Worm (Caenorhabditis elegans) whole organism, L2 larva: ENCODE measurements around the gene F32D1.8.
A peak's percentile ranks its signal among the peaks of the same experiment; 100 is the strongest.

Experiments
- C34F6.9 ChIP-seq: fragments of 150-350 bp; optimal IDR thresholded peaks from 2 replicates; lab custom pipeline; 2014; ENCODE audit warnings: missing biosample characterization, missing genetic modification characterization
- F13H6.1 ChIP-seq: sonication (generic microtip); optimal IDR thresholded peaks from 2 replicates; lab custom pipeline; 2016; ENCODE audit warnings: missing genetic modification characterization, missing compliant biosample characterization
- R02D3.7 ChIP-seq: fragments of 150-350 bp; optimal IDR thresholded peaks from 2 replicates; lab custom pipeline; 2014; ENCODE audit warnings: missing biosample characterization, missing genetic modification characterization
- Y55F3AM.14 ChIP-seq: fragments of 200-800 bp; sonication (Bioruptor generic); optimal IDR thresholded peaks from 2 replicates; lab custom pipeline; 2018; ENCODE audit warnings: mild to moderate bottlenecking, missing genetic modification characterization, missing compliant biosample characterization
- ZK546.5 ChIP-seq: sonication (generic microtip); optimal IDR thresholded peaks from 2 replicates; lab custom pipeline; 2017; ENCODE audit warnings: missing biosample characterization, missing genetic modification characterization
- alr-1 ChIP-seq: fragments of 150-350 bp; optimal IDR thresholded peaks from 2 replicates; lab custom pipeline; 2014; ENCODE audit warnings: missing biosample characterization, missing genetic modification characterization
- aly-2 ChIP-seq: fragments of 150-350 bp; optimal IDR thresholded peaks from 2 replicates; lab custom pipeline; 2014; ENCODE audit warnings: missing biosample characterization, missing genetic modification characterization
- ama-1 ChIP-seq: fragments of 150-350 bp; optimal IDR thresholded peaks from 2 replicates; lab custom pipeline; 2018; ENCODE audit warnings: inconsistent platforms
- blmp-1 ChIP-seq: sonication (generic microtip); optimal IDR thresholded peaks from 2 replicates; lab custom pipeline; 2017; ENCODE audit warnings: missing genetic modification characterization, mild to moderate bottlenecking, missing compliant biosample characterization, antibody characterized with exemption, moderate library complexity; ENCODE audit not compliant: insufficient read depth
- ceh-16 ChIP-seq: fragments of 150-350 bp; optimal IDR thresholded peaks from 2 replicates; lab custom pipeline; 2014; ENCODE audit warnings: missing biosample characterization, missing genetic modification characterization
- ceh-82 ChIP-seq: fragments of 150-350 bp; optimal IDR thresholded peaks from 2 replicates; lab custom pipeline; 2014; ENCODE audit warnings: missing biosample characterization, missing genetic modification characterization
- crh-2 ChIP-seq: sonication (generic microtip); optimal IDR thresholded peaks from 2 replicates; lab custom pipeline; 2017; ENCODE audit warnings: missing biosample characterization, missing genetic modification characterization
- dmd-4 ChIP-seq: sonication (generic microtip); optimal IDR thresholded peaks from 2 replicates; lab custom pipeline; 2017; ENCODE audit warnings: missing biosample characterization, missing genetic modification characterization
- egl-27 ChIP-seq: sonication (generic microtip); optimal IDR thresholded peaks from 3 replicates; lab custom pipeline; 2017; ENCODE audit warnings: missing biosample characterization, missing genetic modification reagents, missing genetic modification characterization
- elt-1 ChIP-seq: fragments of 150-350 bp; optimal IDR thresholded peaks from 2 replicates; lab custom pipeline; 2014; ENCODE audit warnings: missing biosample characterization, missing genetic modification characterization
- elt-3 ChIP-seq: sonication (generic microtip); optimal IDR thresholded peaks from 2 replicates; lab custom pipeline; 2017; ENCODE audit warnings: missing biosample characterization, missing genetic modification characterization
- fos-1 ChIP-seq: fragments of 150-350 bp; optimal IDR thresholded peaks from 2 replicates; lab custom pipeline; 2014; ENCODE audit warnings: missing biosample characterization, missing genetic modification characterization
- gmeb-1 ChIP-seq: fragments of 150-350 bp; optimal IDR thresholded peaks from 2 replicates; lab custom pipeline; 2014; ENCODE audit warnings: missing biosample characterization, missing genetic modification characterization
- lin-11 ChIP-seq: fragments of 150-350 bp; sonication (generic microtip); optimal IDR thresholded peaks from 2 replicates; lab custom pipeline; 2014; ENCODE audit warnings: missing biosample characterization, missing genetic modification characterization, inconsistent platforms, mixed read lengths
- lin-13 ChIP-seq: fragments of 150-350 bp; optimal IDR thresholded peaks from 2 replicates; lab custom pipeline; 2014; ENCODE audit warnings: missing biosample characterization, missing genetic modification reagents, missing genetic modification characterization
- lin-39 ChIP-seq: fragments of 150-350 bp; optimal IDR thresholded peaks from 2 replicates; lab custom pipeline; 2014; ENCODE audit warnings: missing biosample characterization, missing genetic modification reagents, missing genetic modification characterization
- lsy-2 ChIP-seq, 2 experiments: fragments of 150-350 bp in 1 of 2; sonication (generic microtip) in 1 of 2; optimal IDR thresholded peaks; 2 replicates each; lab custom pipeline; 2014 to 2017; ENCODE audit warnings: missing biosample characterization in 2 of 2, missing genetic modification characterization in 2 of 2
- mab-5 ChIP-seq: fragments of 150-350 bp; optimal IDR thresholded peaks from 2 replicates; lab custom pipeline; 2014; ENCODE audit warnings: missing biosample characterization, missing genetic modification characterization
- mbf-1 ChIP-seq: sonication (generic microtip); optimal IDR thresholded peaks from 2 replicates; lab custom pipeline; 2017; ENCODE audit warnings: missing biosample characterization, missing genetic modification characterization
- mdl-1 ChIP-seq, 2 experiments: fragments of 150-350 bp in 1 of 2; sonication (generic microtip) in 1 of 2; optimal IDR thresholded peaks; 2 replicates each; lab custom pipeline; 2017; ENCODE audit warnings: missing biosample characterization in 2 of 2, missing genetic modification characterization in 2 of 2
- nhr-10 ChIP-seq: sonication (generic microtip); optimal IDR thresholded peaks from 2 replicates; lab custom pipeline; 2017; ENCODE audit warnings: missing biosample characterization, missing genetic modification characterization
- nhr-11 ChIP-seq: fragments of 150-350 bp; optimal IDR thresholded peaks from 2 replicates; lab custom pipeline; 2014; ENCODE audit warnings: missing biosample characterization, missing genetic modification characterization
- nhr-12 ChIP-seq: fragments of 150-350 bp; optimal IDR thresholded peaks from 2 replicates; lab custom pipeline; 2014; ENCODE audit warnings: missing biosample characterization, missing genetic modification characterization
- nhr-129 ChIP-seq: fragments of 150-350 bp; optimal IDR thresholded peaks from 2 replicates; lab custom pipeline; 2014; ENCODE audit warnings: missing biosample characterization, missing genetic modification characterization
- nhr-21 ChIP-seq: fragments of 150-350 bp; optimal IDR thresholded peaks from 2 replicates; lab custom pipeline; 2014; ENCODE audit warnings: missing biosample characterization, missing genetic modification characterization
- nhr-23 ChIP-seq: fragments of 150-350 bp; optimal IDR thresholded peaks from 2 replicates; lab custom pipeline; 2014; ENCODE audit warnings: missing biosample characterization, missing genetic modification reagents, missing genetic modification characterization
- nhr-237 ChIP-seq: fragments of 150-350 bp; optimal IDR thresholded peaks from 2 replicates; lab custom pipeline; 2014; ENCODE audit warnings: missing biosample characterization, missing genetic modification characterization
- nhr-25 ChIP-seq: fragments of 150-350 bp; sonication (generic microtip); optimal IDR thresholded peaks from 3 replicates; lab custom pipeline; 2014; ENCODE audit warnings: missing biosample characterization, missing genetic modification characterization
- nhr-6 ChIP-seq: fragments of 150-350 bp; optimal IDR thresholded peaks from 2 replicates; lab custom pipeline; 2014; ENCODE audit warnings: missing biosample characterization, missing genetic modification characterization
- nhr-77 ChIP-seq: fragments of 150-350 bp; optimal IDR thresholded peaks from 2 replicates; lab custom pipeline; 2014; ENCODE audit warnings: missing biosample characterization, missing genetic modification characterization
- peb-1 ChIP-seq: fragments of 150-350 bp; optimal IDR thresholded peaks from 2 replicates; lab custom pipeline; 2014; ENCODE audit warnings: missing biosample characterization, missing genetic modification characterization
- sem-4 ChIP-seq: fragments of 150-350 bp; optimal IDR thresholded peaks from 2 replicates; lab custom pipeline; 2014; ENCODE audit warnings: missing biosample characterization, missing genetic modification reagents, missing genetic modification characterization
- skn-1 ChIP-seq: sonication (generic microtip); optimal IDR thresholded peaks from 2 replicates; lab custom pipeline; 2017; ENCODE audit warnings: missing biosample characterization, missing genetic modification characterization
- sma-3 ChIP-seq: sonication (generic microtip); optimal IDR thresholded peaks from 2 replicates; lab custom pipeline; 2016; ENCODE audit warnings: missing genetic modification reagents, missing genetic modification characterization, missing compliant biosample characterization
- sma-9 ChIP-seq, 2 experiments: fragments of 150-350 bp in 1 of 2; sonication (generic microtip) in 1 of 2; optimal IDR thresholded peaks; 2 replicates each; lab custom pipeline; 2014 to 2016; ENCODE audit warnings: missing genetic modification characterization in 2 of 2, mild to moderate bottlenecking in 1 of 2, missing biosample characterization in 1 of 2, missing compliant biosample characterization in 1 of 2, missing genetic modification reagents in 1 of 2, moderate library complexity in 1 of 2
- snpc-4 ChIP-seq: fragments of 150-350 bp; optimal IDR thresholded peaks from 2 replicates; lab custom pipeline; 2014; ENCODE audit warnings: missing biosample characterization, missing genetic modification characterization
- unc-39 ChIP-seq: fragments of 150-350 bp; optimal IDR thresholded peaks from 2 replicates; lab custom pipeline; 2014; ENCODE audit warnings: missing biosample characterization, missing genetic modification characterization
- unc-55 ChIP-seq: fragments of 150-350 bp; sonication (generic microtip); optimal IDR thresholded peaks from 3 replicates; lab custom pipeline; 2014; ENCODE audit warnings: missing biosample characterization, missing genetic modification reagents, missing genetic modification characterization
- unc-62 ChIP-seq: fragments of 150-350 bp; optimal IDR thresholded peaks from 2 replicates; lab custom pipeline; 2014; ENCODE audit warnings: missing biosample characterization, missing genetic modification reagents, missing genetic modification characterization
- zag-1 ChIP-seq: fragments of 150-350 bp; optimal IDR thresholded peaks from 2 replicates; lab custom pipeline; 2014; ENCODE audit warnings: missing biosample characterization, missing genetic modification characterization
- ztf-1 ChIP-seq: fragments of 200-800 bp; sonication (Bioruptor generic); conservative IDR thresholded peaks from 2 replicates; pipeline ENCODE4 v1.3.6; 2022; ENCODE audit warnings: missing genetic modification characterization, missing compliant biosample characterization
- ztf-11 ChIP-seq: sonication (generic microtip); optimal IDR thresholded peaks from 2 replicates; lab custom pipeline; 2017; ENCODE audit warnings: missing biosample characterization, missing genetic modification characterization
- ztf-4 ChIP-seq: fragments of 150-350 bp; optimal IDR thresholded peaks from 2 replicates; lab custom pipeline; 2014; ENCODE audit warnings: missing biosample characterization, missing genetic modification characterization

The F32D1.8 gene

ce11 chrV:4360018-4360417 is 17.5 kb downstream of the F32D1.8 start:
- no peak for TF ChIP-seq ceh-82 (tag; lab: Kevin White, UChicago)
- no peak for TF ChIP-seq unc-39
- no peak for TF ChIP-seq elt-3 (tag; lab: Kevin White, UChicago)
- no peak for TF ChIP-seq R02D3.7 (tag; lab: Kevin White, UChicago)
- TF ChIP-seq Y55F3AM.14 (GFP tag; lab: Kevin White, UChicago): no peak
- TF ChIP-seq unc-55 (GFP tag; lab: Kevin White, UChicago): no peak
- no peak for TF ChIP-seq unc-62
- TF ChIP-seq mbf-1 (tag; lab: Kevin White, UChicago): no peak
- no peak for TF ChIP-seq nhr-23
- TF ChIP-seq, all 48 proteins: peak for 0

DNA sequence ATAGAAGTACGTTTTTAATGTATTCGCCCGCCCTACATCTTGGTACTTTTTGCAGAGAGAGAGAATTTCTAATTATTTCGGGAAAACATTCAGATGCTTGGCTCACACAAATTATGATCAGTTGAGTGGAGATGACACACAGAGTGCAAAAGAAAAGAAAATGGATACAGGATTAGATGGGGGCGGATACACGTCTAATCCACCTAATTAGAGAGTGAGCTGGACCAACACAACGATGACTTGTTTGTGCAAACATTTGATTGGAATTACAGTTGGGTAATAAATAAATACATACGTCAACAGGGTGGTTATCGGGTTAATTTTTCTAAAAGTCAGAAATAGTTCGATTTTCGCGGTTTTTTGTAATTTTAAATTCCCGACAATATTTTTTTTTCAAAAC is 18.4 kb downstream of the F32D1.8 start:
- TF ChIP-seq lin-39 (tag; lab: Kevin White, UChicago) (no peak), ama-1 (no peak), ZK546.5 (tag; lab: Kevin White, UChicago) (no peak), R02D3.7 (tag; lab: Kevin White, UChicago) (no peak), ztf-11 (tag; lab: Kevin White, UChicago) (no peak), snpc-4 (tag; lab: Kevin White, UChicago) (no peak), nhr-21 (tag; lab: Kevin White, UChicago) (no peak), unc-62 (no peak), nhr-10 (tag; lab: Kevin White, UChicago) (no peak), nhr-12 (no peak), unc-39 (no peak)

DNA sequence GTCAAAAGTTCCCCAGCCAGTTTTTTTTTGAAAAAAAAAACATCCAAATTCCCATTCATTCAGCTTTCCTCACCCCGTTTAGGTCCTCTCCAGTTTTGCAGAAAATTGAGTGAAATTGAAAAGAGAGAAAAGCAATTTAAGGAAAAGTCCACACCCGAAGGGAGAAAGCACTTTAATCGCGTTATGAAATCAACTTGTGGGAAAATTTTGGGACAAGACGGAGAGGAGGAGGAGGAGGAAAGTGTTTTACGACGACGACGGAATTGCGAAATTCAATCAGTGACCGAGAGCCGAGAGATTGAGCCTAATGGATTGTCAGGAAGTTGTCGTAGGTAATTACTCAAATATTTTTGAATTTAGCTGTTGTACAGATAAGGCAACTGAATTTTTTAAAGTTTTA is 20.2 kb downstream of the F32D1.8 start:
- no peak for TF ChIP-seq ama-1
- no peak for TF ChIP-seq peb-1
- no peak for TF ChIP-seq nhr-12
- TF ChIP-seq F13H6.1: no peak
- TF ChIP-seq unc-55 (GFP tag; lab: Kevin White, UChicago): no peak
- TF ChIP-seq nhr-21 (tag; lab: Kevin White, UChicago): no peak
- TF ChIP-seq crh-2 (tag; lab: Kevin White, UChicago): no peak
- TF ChIP-seq blmp-1 (tag; lab: Kevin White, UChicago): no peak
- peak; percentile 64 for TF ChIP-seq sem-4 (tag; lab: Kevin White, UChicago)
- no peak for TF ChIP-seq skn-1 (tag; lab: Kevin White, UChicago)
- no peak for TF ChIP-seq ceh-82 (tag; lab: Kevin White, UChicago)
- no peak for TF ChIP-seq unc-62
- no peak for TF ChIP-seq R02D3.7 (tag; lab: Kevin White, UChicago)
- TF ChIP-seq nhr-10 (tag; lab: Kevin White, UChicago): no peak
- TF ChIP-seq mab-5 (tag; lab: Kevin White, UChicago): no peak
- no peak for TF ChIP-seq lin-39 (tag; lab: Kevin White, UChicago)
- TF ChIP-seq nhr-25: no peak
- TF ChIP-seq nhr-237 (tag; lab: Kevin White, UChicago): no peak
- TF ChIP-seq nhr-23: no peak
- no peak for TF ChIP-seq ztf-1 (GFP tag; lab: Robert Waterston, UW)
- peak; percentile 12 for TF ChIP-seq egl-27 (tag; lab: Kevin White, UChicago)
- TF ChIP-seq Y55F3AM.14 (GFP tag; lab: Kevin White, UChicago): no peak
- no peak for TF ChIP-seq nhr-77 (tag; lab: Kevin White, UChicago)
- no peak for TF ChIP-seq ceh-16 (tag; lab: Kevin White, UChicago)
- no peak for TF ChIP-seq dmd-4 (tag; lab: Kevin White, UChicago)
- TF ChIP-seq lin-11: no peak
- no peak for TF ChIP-seq snpc-4 (tag; lab: Kevin White, UChicago)
- TF ChIP-seq lsy-2 (tag; optimal IDR thresholded peaks at IDR 0.05; lab: Kevin White, UChicago): peak in 1 of 2 experiments; percentile 20
- TF ChIP-seq elt-3 (tag; lab: Kevin White, UChicago): no peak
- no peak for TF ChIP-seq ztf-11 (tag; lab: Kevin White, UChicago)
- TF ChIP-seq unc-39: no peak
- TF ChIP-seq alr-1 (tag; lab: Kevin White, UChicago): no peak
- TF ChIP-seq zag-1 (tag; lab: Kevin White, UChicago): no peak
- TF ChIP-seq gmeb-1 (tag; lab: Kevin White, UChicago): no peak
- peak; percentile 43 for TF ChIP-seq sma-9 (GFP tag; optimal IDR thresholded peaks at IDR 0.05; lab: Kevin White, UChicago)
- TF ChIP-seq sma-9 (tag; optimal IDR thresholded peaks at IDR 0.05; lab: Kevin White, UChicago): no peak
- peak; percentile 13 for TF ChIP-seq C34F6.9 (tag; lab: Kevin White, UChicago)
- TF ChIP-seq fos-1 (tag; lab: Kevin White, UChicago): no peak
- TF ChIP-seq mdl-1 (tag; optimal IDR thresholded peaks at IDR 0.05; lab: Kevin White, UChicago): no peak
- TF ChIP-seq nhr-6: no peak
- TF ChIP-seq aly-2 (tag; lab: Kevin White, UChicago): no peak
- TF ChIP-seq mbf-1 (tag; lab: Kevin White, UChicago): no peak
- no peak for TF ChIP-seq ZK546.5 (tag; lab: Kevin White, UChicago)
- TF ChIP-seq nhr-129: peak; percentile 13
- TF ChIP-seq elt-1 (tag; lab: Kevin White, UChicago): no peak
- TF ChIP-seq lin-13 (GFP tag; lab: Kevin White, UChicago): no peak
- no peak for TF ChIP-seq ztf-4 (tag; lab: Kevin White, UChicago)
- no peak for TF ChIP-seq nhr-11 (tag; lab: Kevin White, UChicago)
- TF ChIP-seq sma-3 (GFP tag; lab: Kevin White, UChicago): no peak
